Worm (Caenorhabditis elegans) whole organism, early embryonic: ENCODE data around the gene F44D12.10.

Source experiments
- F13C5.2 ChIP-seq: sonication (generic microtip); optimal IDR thresholded peaks from 2 replicates; lab custom pipeline; 2017; ENCODE audit warnings: mild to moderate bottlenecking, missing genetic modification characterization, inconsistent platforms, missing compliant biosample characterization
- ceh-13 ChIP-seq: fragments of 200-800 bp; sonication (Bioruptor generic); optimal IDR thresholded peaks from 2 replicates; lab custom pipeline; 2018; ENCODE audit warnings: mild to moderate bottlenecking, missing genetic modification characterization, missing compliant biosample characterization
- flt-1 ChIP-seq: fragments of 200-800 bp; sonication (Bioruptor generic); IDR thresholded peaks from 2 replicates; pipeline ENCODE4 v1.3.6; 2022; ENCODE audit warnings: missing genetic modification characterization, missing compliant biosample characterization
- tbx-11 ChIP-seq: fragments of 200-800 bp; sonication (Bioruptor generic); IDR thresholded peaks from 2 replicates; pipeline ENCODE4 v1.3.6; 2022; ENCODE audit warnings: missing genetic modification characterization, missing compliant biosample characterization
- tbx-37 ChIP-seq: fragments of 200-800 bp; sonication (Bioruptor generic); conservative IDR thresholded peaks from 2 replicates; pipeline ENCODE4 v1.3.6; 2022; ENCODE audit warnings: missing genetic modification reagents, missing genetic modification characterization, missing compliant biosample characterization

ce11 chrIV:10016977-10017376 is 19.9 kb downstream of the F44D12.10 start, which contains the start of gene ent-7:
- TF ChIP-seq flt-1 (GFP tag; lab: Robert Waterston, UW) (no peak), tbx-11 (no peak), F13C5.2 (no peak), ceh-13 (GFP tag; lab: Kevin White, UChicago) (no peak), tbx-37 (no peak)
